Fruit fly (Drosophila melanogaster) whole organism, embryonic: ENCODE data around the gene corto.

ENCODE experiments used
- Atf-2 ChIP-seq: fragments of 200-800 bp; sonication (Bioruptor generic); optimal IDR thresholded peaks from 2 replicates; lab custom pipeline; 2016; ENCODE audit warnings: missing biosample characterization, missing genetic modification characterization
- CG10147 ChIP-seq: fragments of 200-800 bp; sonication (Bioruptor generic); optimal IDR thresholded peaks from 2 replicates; lab custom pipeline; 2019; ENCODE audit warnings: missing biosample characterization, mild to moderate bottlenecking, missing genetic modification characterization, moderate library complexity
- CG10366 ChIP-seq: fragments of 200-800 bp; sonication (Bioruptor generic); IDR thresholded peaks from 2 replicates; pipeline ENCODE4 v1.3.6; 2022; ENCODE audit warnings: missing biosample characterization, missing genetic modification characterization
- CG10959 ChIP-seq: fragments of 200-800 bp; sonication (Bioruptor generic); IDR thresholded peaks from 2 replicates; pipeline ENCODE4 v1.3.6; 2022; ENCODE audit warnings: missing biosample characterization, missing genetic modification characterization
- CG12071 ChIP-seq: fragments of 200-800 bp; sonication (Bioruptor generic); optimal IDR thresholded peaks from 3 replicates; lab custom pipeline; 2018; ENCODE audit warnings: missing biosample characterization, mild to moderate bottlenecking, missing genetic modification characterization
- CG12299 ChIP-seq: fragments of 200-800 bp; sonication (Bioruptor generic); optimal IDR thresholded peaks from 2 replicates; lab custom pipeline; 2018; ENCODE audit warnings: missing biosample characterization, mild to moderate bottlenecking, missing genetic modification characterization
- CG15601 ChIP-seq: fragments of 200-800 bp; sonication (Bioruptor generic); optimal IDR thresholded peaks from 3 replicates; lab custom pipeline; 2019; ENCODE audit warnings: missing biosample characterization, mild to moderate bottlenecking, missing genetic modification characterization, moderate library complexity
- CG17328 ChIP-seq: fragments of 200-800 bp; sonication (Bioruptor generic); IDR thresholded peaks from 2 replicates; pipeline ENCODE4 v1.3.6; 2022; ENCODE audit warnings: missing biosample characterization, missing genetic modification characterization
- CG30431 ChIP-seq: fragments of 200-800 bp; sonication (Bioruptor generic); optimal IDR thresholded peaks from 2 replicates; lab custom pipeline; 2017; ENCODE audit warnings: missing biosample characterization, missing genetic modification characterization
- CG34376 ChIP-seq: fragments of 200-800 bp; sonication (Bioruptor generic); optimal IDR thresholded peaks from 2 replicates; lab custom pipeline; 2018; ENCODE audit warnings: missing biosample characterization, mild to moderate bottlenecking, missing genetic modification characterization
- CG3838 ChIP-seq: fragments of 200-800 bp; sonication (Bioruptor generic); optimal IDR thresholded peaks from 3 replicates; lab custom pipeline; 2016; ENCODE audit warnings: missing biosample characterization, missing genetic modification characterization
- CG6254 ChIP-seq: fragments of 200-800 bp; sonication (Bioruptor generic); optimal IDR thresholded peaks from 3 replicates; lab custom pipeline; 2017; ENCODE audit warnings: mild to moderate bottlenecking, missing biosample characterization, missing genetic modification reagents, missing genetic modification characterization
- CG6791 ChIP-seq: fragments of 200-800 bp; sonication (Bioruptor generic); IDR thresholded peaks from 3 replicates; pipeline ENCODE4 v1.3.6; 2022; ENCODE audit warnings: missing biosample characterization, missing genetic modification characterization; ENCODE audit not compliant: partially characterized antibody
- CG7963 ChIP-seq: fragments of 200-800 bp; sonication (Bioruptor generic); IDR thresholded peaks from 3 replicates; pipeline ENCODE4 v1.3.6; 2022; ENCODE audit warnings: missing biosample characterization, missing genetic modification characterization; ENCODE audit not compliant: partially characterized antibody
- CG8388 ChIP-seq: fragments of 200-800 bp; sonication (Bioruptor generic); optimal IDR thresholded peaks from 2 replicates; lab custom pipeline; 2019; ENCODE audit warnings: missing biosample characterization, mild to moderate bottlenecking, missing genetic modification characterization, moderate library complexity
- CG8924 ChIP-seq: fragments of 200-800 bp; optimal IDR thresholded peaks from 3 replicates; lab custom pipeline; 2019; ENCODE audit warnings: missing biosample characterization, mild to moderate bottlenecking, missing genetic modification characterization, moderate library complexity
- CG9215 ChIP-seq: fragments of 200-800 bp; sonication (Bioruptor generic); IDR thresholded peaks from 2 replicates; pipeline ENCODE4 v1.3.6; 2022; ENCODE audit warnings: missing biosample characterization, missing genetic modification characterization
- CG9817 ChIP-seq: fragments of 200-800 bp; sonication (Bioruptor generic); optimal IDR thresholded peaks from 2 replicates; lab custom pipeline; 2018; ENCODE audit warnings: missing biosample characterization, mild to moderate bottlenecking, missing genetic modification characterization, moderate library complexity
- CHES-1-like ChIP-seq: fragments of 200-800 bp; sonication (Bioruptor generic); optimal IDR thresholded peaks from 2 replicates; lab custom pipeline; 2016; ENCODE audit warnings: missing biosample characterization, missing genetic modification characterization
- Eip74EF ChIP-seq, 2 experiments: fragments of 200-800 bp in 1 of 2; fragments of >200 bp in 1 of 2; sonication (Bioruptor generic) in 1 of 2; optimal IDR thresholded peaks; 2 replicates each; lab custom pipeline; 2017 to 2019; ENCODE audit warnings: missing biosample characterization in 2 of 2, missing genetic modification characterization in 2 of 2, mild to moderate bottlenecking in 1 of 2, moderate library complexity in 1 of 2
- Elba2 ChIP-seq: fragments of 200-800 bp; sonication (Bioruptor generic); optimal IDR thresholded peaks from 3 replicates; lab custom pipeline; 2016; ENCODE audit warnings: missing biosample characterization, missing genetic modification characterization
- Hand ChIP-seq: fragments of 200-800 bp; sonication (Bioruptor generic); optimal IDR thresholded peaks from 2 replicates; lab custom pipeline; 2017; ENCODE audit warnings: mild to moderate bottlenecking, missing biosample characterization, missing genetic modification reagents, missing genetic modification characterization
- Kr ChIP-seq: fragments of 200-800 bp; sonication (Bioruptor generic); optimal IDR thresholded peaks from 2 replicates; lab custom pipeline; 2017; ENCODE audit warnings: missing biosample characterization, mild to moderate bottlenecking, missing genetic modification characterization
- Lpt ChIP-seq: fragments of >200 bp; optimal IDR thresholded peaks from 2 replicates; lab custom pipeline; 2018; ENCODE audit warnings: missing biosample characterization, missing genetic modification characterization
- NC2α ChIP-seq: fragments of 200-800 bp; sonication (Bioruptor generic); optimal IDR thresholded peaks from 2 replicates; lab custom pipeline; 2016; ENCODE audit warnings: missing biosample characterization, missing genetic modification characterization
- Sin3A ChIP-seq: fragments of >200 bp; optimal IDR thresholded peaks from 2 replicates; lab custom pipeline; 2018
- Usf ChIP-seq: fragments of 200-800 bp; sonication (Bioruptor generic); optimal IDR thresholded peaks from 2 replicates; lab custom pipeline; 2017; ENCODE audit warnings: missing genotype, missing biosample characterization, missing genetic modification characterization
- ara ChIP-seq: fragments of 200-800 bp; sonication (Bioruptor generic); IDR thresholded peaks from 2 replicates; pipeline ENCODE4 v1.3.6; 2022; ENCODE audit warnings: missing biosample characterization, missing genetic modification characterization
- ato ChIP-seq: fragments of 200-800 bp; sonication (Bioruptor generic); IDR thresholded peaks from 2 replicates; pipeline ENCODE4 v1.3.6; 2022; ENCODE audit warnings: missing biosample characterization, missing genetic modification characterization; ENCODE audit not compliant: partially characterized antibody
- bab2 ChIP-seq: fragments of 200-800 bp; sonication (Bioruptor generic); optimal IDR thresholded peaks from 2 replicates; lab custom pipeline; 2016; ENCODE audit warnings: missing biosample characterization, missing genetic modification characterization
- br ChIP-seq: fragments of >200 bp; optimal IDR thresholded peaks from 2 replicates; lab custom pipeline; 2017
- btn ChIP-seq: fragments of 200-800 bp; sonication (Bioruptor generic); optimal IDR thresholded peaks from 2 replicates; lab custom pipeline; 2016; ENCODE audit warnings: missing biosample characterization, missing genetic modification characterization
- cas ChIP-seq: fragments of 200-800 bp; sonication (Bioruptor generic); IDR thresholded peaks from 2 replicates; pipeline ENCODE4 v1.3.6; 2022; ENCODE audit warnings: missing biosample characterization, missing genetic modification characterization
- chn ChIP-seq: fragments of 200-800 bp; sonication (Bioruptor generic); optimal IDR thresholded peaks from 2 replicates; lab custom pipeline; 2016; ENCODE audit warnings: missing biosample characterization, missing genetic modification characterization
- corto ChIP-seq: fragments of 200-800 bp; sonication (Bioruptor generic); optimal IDR thresholded peaks from 2 replicates; lab custom pipeline; 2016; ENCODE audit warnings: missing biosample characterization, mild to moderate bottlenecking, missing genetic modification characterization, moderate library complexity
- croc ChIP-seq: fragments of 200-800 bp; sonication (Bioruptor generic); conservative IDR thresholded peaks from 3 replicates; pipeline ENCODE4 v1.3.6; 2022; ENCODE audit warnings: missing biosample characterization, missing genetic modification characterization
- crol ChIP-seq: fragments of 200-800 bp; sonication (Bioruptor generic); IDR thresholded peaks from 2 replicates; pipeline ENCODE4 v1.3.6; 2022; ENCODE audit warnings: missing biosample characterization, missing genetic modification characterization
- da ChIP-seq: fragments of 200-800 bp; sonication (Bioruptor generic); optimal IDR thresholded peaks from 2 replicates; lab custom pipeline; 2016; ENCODE audit warnings: missing biosample characterization, missing genetic modification characterization
- esg ChIP-seq: fragments of 200-800 bp; sonication (Bioruptor generic); conservative IDR thresholded peaks from 2 replicates; pipeline ENCODE4 v1.3.6; 2022; ENCODE audit warnings: missing biosample characterization, missing genetic modification characterization
- gcm ChIP-seq: fragments of 200-800 bp; sonication (Bioruptor generic); optimal IDR thresholded peaks from 2 replicates; lab custom pipeline; 2019; ENCODE audit warnings: missing biosample characterization, mild to moderate bottlenecking, missing genetic modification characterization, moderate library complexity
- luna ChIP-seq: fragments of 200-800 bp; sonication (Bioruptor generic); optimal IDR thresholded peaks from 2 replicates; lab custom pipeline; 2016; ENCODE audit warnings: missing biosample characterization, missing genetic modification characterization
- nerfin-2 ChIP-seq: fragments of 200-800 bp; sonication (Bioruptor generic); IDR thresholded peaks from 2 replicates; pipeline ENCODE4 v1.3.6; 2022; ENCODE audit warnings: missing biosample characterization, missing genetic modification characterization; ENCODE audit not compliant: partially characterized antibody
- nmo ChIP-seq: fragments of 200-800 bp; sonication (Bioruptor generic); optimal IDR thresholded peaks from 2 replicates; lab custom pipeline; 2018; ENCODE audit warnings: missing biosample characterization, mild to moderate bottlenecking, missing genetic modification characterization, moderate library complexity
- rib ChIP-seq: fragments of 200-800 bp; sonication (Bioruptor generic); IDR thresholded peaks from 2 replicates; pipeline ENCODE4 v1.3.6; 2022; ENCODE audit warnings: missing biosample characterization, missing genetic modification characterization
- salm ChIP-seq: fragments of 200-800 bp; sonication (Bioruptor generic); optimal IDR thresholded peaks from 2 replicates; lab custom pipeline; 2018; ENCODE audit warnings: missing biosample characterization, mild to moderate bottlenecking, missing genetic modification characterization
- sc ChIP-seq, 3 experiments: fragments of >200 bp in 2 of 3; fragments of 200-800 bp in 1 of 3; sonication (Bioruptor generic) in 1 of 3; optimal IDR thresholded peaks; 2 replicates in 2 of 3; 3 replicates in 1 of 3; lab custom pipeline; 2017; ENCODE audit warnings: mild to moderate bottlenecking in 1 of 3, missing biosample characterization in 1 of 3, missing genetic modification characterization in 1 of 3, missing genetic modification reagents in 1 of 3
- ssp ChIP-seq: fragments of 200-800 bp; sonication (Bioruptor generic); IDR thresholded peaks from 2 replicates; pipeline ENCODE4 v1.3.6; 2022; ENCODE audit warnings: missing biosample characterization, missing genetic modification characterization
- sug ChIP-seq: fragments of 200-800 bp; optimal IDR thresholded peaks from 2 replicates; lab custom pipeline; 2019; ENCODE audit warnings: missing biosample characterization, mild to moderate bottlenecking, missing genetic modification characterization, moderate library complexity
- ttk ChIP-seq: fragments of 200-800 bp; sonication (Bioruptor generic); IDR thresholded peaks from 2 replicates; pipeline ENCODE4 v2.1.2; 2022; ENCODE audit warnings: missing biosample characterization, missing genetic modification characterization
- unpg ChIP-seq: fragments of 200-800 bp; sonication (Bioruptor generic); optimal IDR thresholded peaks from 3 replicates; lab custom pipeline; 2018; ENCODE audit warnings: missing biosample characterization, mild to moderate bottlenecking, missing genetic modification characterization, moderate library complexity
- z ChIP-seq: fragments of 200-800 bp; sonication (Bioruptor generic); IDR thresholded peaks from 3 replicates; pipeline ENCODE4 v1.3.6; 2022; ENCODE audit warnings: missing biosample characterization, missing genetic modification characterization

Gene corto

dm6 chr3R:5087833-5088262 is 976 bp upstream of the corto start:
- TF ChIP-seq sug (tag; lab: Kevin White, UChicago) = peak; percentile 52
- TF ChIP-seq unpg = peak; percentile 50
- peak; percentile 57 for TF ChIP-seq CHES-1-like (GFP tag; lab: Kevin White, UChicago)
- TF ChIP-seq Hand = no peak
- no peak for TF ChIP-seq br (lab: Kevin White, UChicago)
- TF ChIP-seq ttk (GFP tag; lab: Robert Waterston, UW) = no peak
- TF ChIP-seq CG15601 = peak; percentile 73
- peak; percentile 31 for TF ChIP-seq corto (GFP tag; lab: Kevin White, UChicago)
- no peak for TF ChIP-seq Sin3A (lab: Kevin White, UChicago)
- no peak for TF ChIP-seq CG3838 (GFP tag; lab: Kevin White, UChicago)
- no peak for TF ChIP-seq ssp (GFP tag; lab: Robert Waterston, UW)
- no peak for TF ChIP-seq cas (GFP tag; lab: Robert Waterston, UW)
- no peak for TF ChIP-seq CG8388 (GFP tag; lab: Kevin White, UChicago)
- peak; percentile 72 for TF ChIP-seq gcm
- TF ChIP-seq CG9215 = no peak
- no peak for TF ChIP-seq Elba2
- TF ChIP-seq CG10366 (GFP tag; lab: Robert Waterston, UW) = no peak
- TF ChIP-seq crol = no peak
- TF ChIP-seq z (GFP tag; lab: Robert Waterston, UW) = no peak
- no peak for TF ChIP-seq Lpt
- no peak for TF ChIP-seq rib (GFP tag; lab: Robert Waterston, UW)
- TF ChIP-seq CG12071 (GFP tag; lab: Kevin White, UChicago) = peak; percentile 71
- no peak for TF ChIP-seq CG7963 (GFP tag; lab: Robert Waterston, UW)
- peak; percentile 49 for TF ChIP-seq Kr (GFP tag; lab: Kevin White, UChicago)
- TF ChIP-seq CG10959 (GFP tag; lab: Robert Waterston, UW) = no peak
- TF ChIP-seq CG10147 = no peak
- peak; percentile 37 for TF ChIP-seq CG34376 (GFP tag; lab: Kevin White, UChicago)
- peak; percentile 18 for TF ChIP-seq CG8924
- no peak for TF ChIP-seq CG17328 (GFP tag; lab: Robert Waterston, UW)
- TF ChIP-seq CG12299 = peak; percentile 21
- TF ChIP-seq luna (GFP tag; lab: Kevin White, UChicago) = no peak
- no peak for TF ChIP-seq sc (optimal IDR thresholded peaks at IDR 0.05; lab: Kevin White, UChicago)
- TF ChIP-seq sc (GFP tag; optimal IDR thresholded peaks at IDR 0.05; lab: Kevin White, UChicago) = no peak
- no peak for TF ChIP-seq ato (GFP tag; lab: Robert Waterston, UW)
- TF ChIP-seq da (GFP tag; lab: Kevin White, UChicago) = peak; percentile 42
- peak; percentile 43 for TF ChIP-seq NC2α (GFP tag; lab: Kevin White, UChicago)
- TF ChIP-seq Atf-2 (GFP tag; lab: Kevin White, UChicago) = no peak
- no peak for TF ChIP-seq esg (GFP tag; lab: Robert Waterston, UW)
- no peak for TF ChIP-seq CG9817
- TF ChIP-seq CG6791 (GFP tag; lab: Robert Waterston, UW) = no peak
- TF ChIP-seq chn (GFP tag; lab: Kevin White, UChicago) = peak; percentile 49
- no peak for TF ChIP-seq CG30431
- TF ChIP-seq Eip74EF (GFP tag; optimal IDR thresholded peaks at IDR 0.05; lab: Kevin White, UChicago) = peak in 1 of 2 experiments; percentile 20
- TF ChIP-seq bab2 = no peak
- TF ChIP-seq salm (tag; lab: Kevin White, UChicago) = peak; percentile 9
- TF ChIP-seq CG6254 = peak; percentile 63
- TF ChIP-seq croc (GFP tag; lab: Robert Waterston, UW) = no peak
- no peak for TF ChIP-seq btn (GFP tag; lab: Kevin White, UChicago)
- no peak for TF ChIP-seq nerfin-2
- no peak for TF ChIP-seq nmo (GFP tag; lab: Kevin White, UChicago)
- no peak for TF ChIP-seq ara (GFP tag; lab: Robert Waterston, UW)
- TF ChIP-seq Usf (GFP tag; lab: Kevin White, UChicago) = no peak
